Fruit fly (Drosophila melanogaster) whole organism, prepupa: ENCODE data around the gene Ulp1.
A peak's percentile ranks its signal among the peaks of the same experiment; 100 is the strongest.

Experiments
- CG10631 ChIP-seq: fragments of 200-800 bp; sonication (Bioruptor generic); optimal IDR thresholded peaks from 2 replicates; lab custom pipeline; 2016; ENCODE audit warnings: missing biosample characterization, missing genetic modification characterization
- CG10669 ChIP-seq: fragments of 200-800 bp; sonication (Bioruptor generic); optimal IDR thresholded peaks from 3 replicates; lab custom pipeline; 2018; ENCODE audit warnings: missing biosample characterization, mild to moderate bottlenecking, missing genetic modification characterization, moderate library complexity
- CG11762 ChIP-seq: fragments of 200-800 bp; sonication (Bioruptor generic); optimal IDR thresholded peaks from 3 replicates; lab custom pipeline; 2016; ENCODE audit warnings: missing biosample characterization, missing genetic modification characterization; ENCODE audit not compliant: insufficient read depth
- CG15336 ChIP-seq: fragments of 200-800 bp; sonication (Bioruptor generic); IDR thresholded peaks from 2 replicates; pipeline ENCODE4 v1.3.6; 2022; ENCODE audit warnings: missing biosample characterization, missing genetic modification characterization
- CG1621 ChIP-seq: fragments of 200-800 bp; sonication (Bioruptor generic); optimal IDR thresholded peaks from 3 replicates; lab custom pipeline; 2018; ENCODE audit warnings: missing biosample characterization, mild to moderate bottlenecking, missing genetic modification characterization
- CG16779 ChIP-seq: fragments of 200-800 bp; sonication (Bioruptor generic); optimal IDR thresholded peaks from 3 replicates; lab custom pipeline; 2017; ENCODE audit warnings: missing biosample characterization, mild to moderate bottlenecking, missing genetic modification characterization
- CG3032 ChIP-seq: fragments of 200-800 bp; optimal IDR thresholded peaks from 2 replicates; lab custom pipeline; 2019; ENCODE audit warnings: missing biosample characterization, mild to moderate bottlenecking, missing genetic modification characterization, moderate library complexity
- CG31627 ChIP-seq: fragments of 200-800 bp; sonication (Bioruptor generic); optimal IDR thresholded peaks from 3 replicates; lab custom pipeline; 2016; ENCODE audit warnings: missing biosample characterization, missing genetic modification characterization
- CG32006 ChIP-seq: fragments of 200-800 bp; sonication (Bioruptor generic); optimal IDR thresholded peaks from 3 replicates; lab custom pipeline; 2017; ENCODE audit warnings: missing biosample characterization, mild to moderate bottlenecking, missing genetic modification characterization
- CG34406 ChIP-seq: fragments of 200-800 bp; sonication (Bioruptor generic); optimal IDR thresholded peaks from 3 replicates; lab custom pipeline; 2016; ENCODE audit warnings: missing biosample characterization, missing genetic modification characterization
- CG3919 ChIP-seq: fragments of 200-800 bp; sonication (Bioruptor generic); optimal IDR thresholded peaks from 3 replicates; lab custom pipeline; 2016; ENCODE audit warnings: missing biosample characterization, missing genetic modification characterization
- CG4318 ChIP-seq: fragments of 200-800 bp; sonication (Bioruptor generic); optimal IDR thresholded peaks from 3 replicates; lab custom pipeline; 2017; ENCODE audit warnings: missing biosample characterization, mild to moderate bottlenecking, missing genetic modification characterization
- CG6163 ChIP-seq: fragments of 200-800 bp; sonication (Bioruptor generic); IDR thresholded peaks from 3 replicates; pipeline ENCODE4 v1.3.6; 2022; ENCODE audit warnings: missing biosample characterization, missing genetic modification characterization
- CG6276 ChIP-seq: fragments of 200-800 bp; sonication (Bioruptor generic); optimal IDR thresholded peaks from 2 replicates; lab custom pipeline; 2017; ENCODE audit warnings: missing biosample characterization, mild to moderate bottlenecking, missing genetic modification characterization
- CG6792 ChIP-seq: fragments of 200-800 bp; sonication (Bioruptor generic); optimal IDR thresholded peaks from 3 replicates; lab custom pipeline; 2016; ENCODE audit warnings: missing biosample characterization, missing genetic modification characterization
- CG6808 ChIP-seq: fragments of 200-800 bp; sonication (Bioruptor generic); optimal IDR thresholded peaks from 3 replicates; lab custom pipeline; 2017; ENCODE audit warnings: missing biosample characterization, missing genetic modification characterization, mild to moderate bottlenecking, moderate library complexity, missing genetic modification reagents
- CG7368 ChIP-seq: fragments of 200-800 bp; sonication (Bioruptor generic); optimal IDR thresholded peaks from 3 replicates; lab custom pipeline; 2016; ENCODE audit warnings: missing biosample characterization, missing genetic modification characterization
- CG8119 ChIP-seq: fragments of 200-800 bp; sonication (Bioruptor generic); IDR thresholded peaks from 3 replicates; pipeline ENCODE4 v1.3.6; 2022; ENCODE audit warnings: missing biosample characterization, missing genetic modification characterization
- CG8632 ChIP-seq: fragments of 200-800 bp; sonication (Bioruptor generic); optimal IDR thresholded peaks from 3 replicates; lab custom pipeline; 2016; ENCODE audit warnings: missing biosample characterization, missing genetic modification characterization
- CG9139 ChIP-seq: fragments of 200-800 bp; sonication (Bioruptor generic); optimal IDR thresholded peaks from 3 replicates; lab custom pipeline; 2017; ENCODE audit warnings: missing biosample characterization, mild to moderate bottlenecking, missing genetic modification characterization
- Eip75B ChIP-seq: fragments of 200-800 bp; sonication (Bioruptor generic); optimal IDR thresholded peaks from 3 replicates; lab custom pipeline; 2016; ENCODE audit warnings: missing biosample characterization, missing genetic modification characterization
- Eip93F ChIP-seq: fragments of 200-800 bp; sonication (Bioruptor generic); optimal IDR thresholded peaks from 2 replicates; lab custom pipeline; 2016; ENCODE audit warnings: missing biosample characterization, mild to moderate bottlenecking, missing genetic modification characterization
- Ets96B ChIP-seq: fragments of 200-800 bp; optimal IDR thresholded peaks from 2 replicates; lab custom pipeline; 2019; ENCODE audit warnings: missing biosample characterization, mild to moderate bottlenecking, missing genetic modification characterization, moderate library complexity
- Gug ChIP-seq: fragments of 200-800 bp; sonication (Bioruptor generic); IDR thresholded peaks from 2 replicates; pipeline ENCODE4 v1.3.6; 2022; ENCODE audit warnings: missing biosample characterization, missing genetic modification characterization
- Hr38 ChIP-seq: sonication (Bioruptor generic); optimal IDR thresholded peaks from 2 replicates; lab custom pipeline; 2016; ENCODE audit warnings: missing biosample characterization, missing genetic modification characterization
- Hr4 ChIP-seq: fragments of 200-800 bp; sonication (Bioruptor generic); optimal IDR thresholded peaks from 3 replicates; lab custom pipeline; 2016; ENCODE audit warnings: missing biosample characterization, missing genetic modification characterization
- Lpt ChIP-seq: fragments of 200-800 bp; sonication (Bioruptor generic); optimal IDR thresholded peaks from 3 replicates; lab custom pipeline; 2016; ENCODE audit warnings: missing biosample characterization, missing genetic modification characterization
- Met ChIP-seq: fragments of 200-800 bp; sonication (Bioruptor generic); optimal IDR thresholded peaks from 3 replicates; lab custom pipeline; 2016; ENCODE audit warnings: missing biosample characterization, missing genetic modification characterization
- OdsH ChIP-seq: fragments of 200-800 bp; sonication (Bioruptor generic); optimal IDR thresholded peaks from 3 replicates; lab custom pipeline; 2016; ENCODE audit warnings: missing biosample characterization, missing genetic modification characterization
- Sox102F ChIP-seq: fragments of 200-800 bp; sonication (Bioruptor generic); optimal IDR thresholded peaks from 2 replicates; lab custom pipeline; 2016; ENCODE audit warnings: missing biosample characterization, mild to moderate bottlenecking, missing genetic modification characterization
- achi ChIP-seq: fragments of 200-800 bp; sonication (Bioruptor generic); optimal IDR thresholded peaks from 3 replicates; lab custom pipeline; 2016; ENCODE audit warnings: missing biosample characterization, missing genetic modification characterization
- acj6 ChIP-seq: fragments of 200-800 bp; sonication (Bioruptor generic); optimal IDR thresholded peaks from 3 replicates; lab custom pipeline; 2016; ENCODE audit warnings: missing biosample characterization, missing genetic modification characterization
- dac ChIP-seq: fragments of 200-800 bp; sonication (Bioruptor generic); optimal IDR thresholded peaks from 2 replicates; lab custom pipeline; 2017; ENCODE audit warnings: missing biosample characterization, mild to moderate bottlenecking, missing genetic modification characterization
- dsx ChIP-seq: fragments of 200-800 bp; optimal IDR thresholded peaks from 3 replicates; lab custom pipeline; 2019; ENCODE audit warnings: missing biosample characterization, mild to moderate bottlenecking, missing genetic modification characterization, moderate library complexity; ENCODE audit not compliant: poor library complexity, severe bottlenecking
- fd85E ChIP-seq: fragments of 200-800 bp; sonication (Bioruptor generic); optimal IDR thresholded peaks from 3 replicates; lab custom pipeline; 2016; ENCODE audit warnings: missing biosample characterization, missing genetic modification characterization
- fkh ChIP-seq: fragments of 200-800 bp; sonication (Bioruptor generic); optimal IDR thresholded peaks from 3 replicates; lab custom pipeline; 2017; ENCODE audit warnings: missing biosample characterization, mild to moderate bottlenecking, missing genetic modification characterization, moderate library complexity
- lz ChIP-seq: fragments of 200-800 bp; sonication (Bioruptor generic); optimal IDR thresholded peaks from 3 replicates; lab custom pipeline; 2016; ENCODE audit warnings: missing biosample characterization, missing genetic modification characterization
- salr ChIP-seq, 2 experiments: fragments of 200-800 bp; sonication (Bioruptor generic); optimal IDR thresholded peaks; 3 replicates each; lab custom pipeline; 2016 to 2018; ENCODE audit warnings: missing biosample characterization in 2 of 2, missing genetic modification characterization in 2 of 2, mild to moderate bottlenecking in 1 of 2
- spab ChIP-seq: fragments of 200-800 bp; sonication (Bioruptor generic); optimal IDR thresholded peaks from 2 replicates; lab custom pipeline; 2017; ENCODE audit warnings: missing biosample characterization, mild to moderate bottlenecking, missing genetic modification characterization, missing genetic modification reagents
- ss ChIP-seq, 2 experiments: fragments of 200-800 bp; sonication (Bioruptor generic); optimal IDR thresholded peaks; 2 replicates in 1 of 2; 3 replicates in 1 of 2; lab custom pipeline; 2017 to 2018; ENCODE audit warnings: mild to moderate bottlenecking in 2 of 2, missing biosample characterization in 2 of 2, missing genetic modification characterization in 2 of 2, moderate library complexity in 1 of 2
- svp ChIP-seq: fragments of 200-800 bp; sonication (Bioruptor generic); peaks from one replicate; lab custom pipeline; 2016; ENCODE audit warnings: missing biosample characterization, missing genetic modification characterization
- topi ChIP-seq: fragments of 200-800 bp; sonication (Bioruptor generic); optimal IDR thresholded peaks from 3 replicates; lab custom pipeline; 2016; ENCODE audit warnings: missing biosample characterization, missing genetic modification characterization
- vri ChIP-seq: fragments of 200-800 bp; sonication (Bioruptor generic); optimal IDR thresholded peaks from 3 replicates; lab custom pipeline; 2016; ENCODE audit warnings: missing biosample characterization, mild to moderate bottlenecking, missing genetic modification characterization

Gene Ulp1

dm6 chrX:19229855-19230433, 22.0 kb upstream of the Ulp1 start (continued):
- TF ChIP-seq CG3032 (tag; lab: Kevin White, UChicago) (peak; percentile 54), Gug (GFP tag; lab: Robert Waterston, UW) (no peak; the same call in 1 of the 2 replicates), fkh (GFP tag; lab: Kevin White, UChicago) (no peak), fd85E (GFP tag; lab: Kevin White, UChicago) (peak; percentile 16), Eip75B (GFP tag; lab: Kevin White, UChicago) (peak; percentile 67), CG6276 (GFP tag; lab: Kevin White, UChicago) (peak; percentile 67), CG9139 (GFP tag; lab: Kevin White, UChicago) (no peak), CG32006 (peak; percentile 90), CG6808 (GFP tag; lab: Kevin White, UChicago) (peak; percentile 46), topi (GFP tag; lab: Kevin White, UChicago) (peak; percentile 75), CG15336 (peak; percentile 74), CG6792 (GFP tag; lab: Kevin White, UChicago) (peak; percentile 74), Eip93F (no peak), vri (GFP tag; lab: Kevin White, UChicago) (no peak), svp (peak; percentile 78), Sox102F (GFP tag; lab: Kevin White, UChicago) (peak; percentile 70), Met (GFP tag; lab: Kevin White, UChicago) (peak; percentile 72), dsx (GFP tag; lab: Kevin White, UChicago) (peak; percentile 19), OdsH (GFP tag; lab: Kevin White, UChicago) (peak; percentile 72), achi (GFP tag; lab: Kevin White, UChicago) (peak; percentile 69), CG34406 (GFP tag; lab: Kevin White, UChicago) (peak; percentile 74), CG4318 (peak; percentile 75), CG10631 (GFP tag; lab: Kevin White, UChicago) (peak; percentile 70), ss (GFP tag; optimal IDR thresholded peaks at IDR 0.05; lab: Kevin White, UChicago) (peak in 1 of 2 experiments; percentile 48), lz (GFP tag; lab: Kevin White, UChicago) (peak; percentile 66), CG6163 (GFP tag; lab: Robert Waterston, UW) (peak; percentile 37; the same call in 2 of the 3 replicates), Hr38 (GFP tag; lab: Kevin White, UChicago) (no peak), CG7368 (GFP tag; lab: Kevin White, UChicago) (peak; percentile 57), Hr4 (peak; percentile 65), CG10669 (GFP tag; lab: Kevin White, UChicago) (peak; percentile 51), CG16779 (no peak), Ets96B (peak; percentile 49), CG31627 (GFP tag; lab: Kevin White, UChicago) (peak; percentile 44), salr (GFP tag; optimal IDR thresholded peaks at IDR 0.05; lab: Kevin White, UChicago) (peak in 1 of 2 experiments; percentile 66), spab (GFP tag; lab: Kevin White, UChicago) (peak; percentile 26), CG3919 (GFP tag; lab: Kevin White, UChicago) (peak; percentile 72)

dm6 chrX:19225304-19225640, 17.3 kb upstream of the Ulp1 start:
- TF ChIP-seq CG1621 (peak; percentile 63), spab (GFP tag; lab: Kevin White, UChicago) (peak; percentile 28), dac (GFP tag; lab: Kevin White, UChicago) (no peak), CG3032 (tag; lab: Kevin White, UChicago) (peak; percentile 11), vri (GFP tag; lab: Kevin White, UChicago) (no peak), salr (GFP tag; optimal IDR thresholded peaks at IDR 0.05; lab: Kevin White, UChicago) (no peak), CG16779 (no peak), acj6 (GFP tag; lab: Kevin White, UChicago) (no peak), Ets96B (no peak), CG34406 (GFP tag; lab: Kevin White, UChicago) (no peak), CG8632 (GFP tag; lab: Kevin White, UChicago) (peak; percentile 3), Hr38 (GFP tag; lab: Kevin White, UChicago) (no peak), CG8119 (GFP tag; lab: Robert Waterston, UW) (0 out of 3 replicates have a peak, but pooled peaks have one; percentile 4), CG6163 (GFP tag; lab: Robert Waterston, UW) (0 out of 3 replicates have a peak, but pooled peaks have one; percentile 36), CG15336 (no peak), svp (peak; percentile 62), CG11762 (no peak), CG7368 (GFP tag; lab: Kevin White, UChicago) (no peak), ss (GFP tag; optimal IDR thresholded peaks at IDR 0.05; lab: Kevin White, UChicago) (peak in 1 of 2 experiments; percentile 57), Lpt (GFP tag; lab: Kevin White, UChicago) (no peak), Sox102F (GFP tag; lab: Kevin White, UChicago) (no peak)
